Fruit fly (Drosophila melanogaster): Measurements from ENCODE around the gene CG7460.

CG7460 gene

DNA sequence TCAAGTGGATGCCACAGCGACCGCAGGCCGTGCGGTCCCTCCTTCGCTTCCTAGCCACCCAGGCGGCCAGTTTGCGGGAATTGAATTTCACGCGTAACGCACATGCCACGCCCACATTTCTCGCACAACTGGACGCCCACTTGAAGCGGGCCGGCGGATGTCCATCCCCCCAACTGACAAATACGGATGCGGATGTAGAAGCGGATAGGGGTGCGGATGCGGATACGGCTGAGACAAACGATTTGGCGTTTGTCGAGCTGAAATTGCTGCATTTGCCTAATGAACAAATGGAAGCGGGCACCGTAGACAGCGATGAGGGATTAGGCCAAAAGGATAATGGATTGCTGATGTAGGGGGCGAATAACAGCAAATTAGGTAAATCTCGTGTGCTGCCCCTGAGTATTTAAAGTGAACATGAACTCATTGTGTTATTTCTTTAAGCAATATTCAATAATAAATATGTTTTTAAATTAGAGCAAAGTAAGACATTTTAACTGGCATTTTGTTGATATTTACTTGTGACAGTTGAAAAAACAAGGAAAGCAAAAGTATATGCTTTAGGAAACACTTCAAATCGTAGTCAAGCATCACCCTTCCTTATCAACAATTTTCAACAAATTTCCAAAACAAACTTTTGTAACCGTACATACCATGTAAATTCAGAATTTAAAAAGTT, 18.9 kb downstream of the CG7460 start, which contains the start of gene CG32181:
TSS of gene CG32181 (plus strand) at position 626 of the 676 bp plus-strand sequence.
- TF ChIP-seq CG2678 (tag; optimal IDR thresholded peaks at IDR 0.05) (no peak), CG13775 (GFP tag; optimal IDR thresholded peaks at IDR 0.05) (peak; percentile 91), eve (GFP tag; optimal IDR thresholded peaks at IDR 0.05) (no peak), CG3065 (GFP tag; optimal IDR thresholded peaks at IDR 0.05) (peak; percentile 53), CG10654 (GFP tag; optimal IDR thresholded peaks at IDR 0.05) (no peak), sug (tag; optimal IDR thresholded peaks at IDR 0.05) (no peak), Dad (GFP tag; optimal IDR thresholded peaks at IDR 0.05) (no peak), crc (GFP tag; optimal IDR thresholded peaks at IDR 0.05) (no peak), da (GFP tag; optimal IDR thresholded peaks at IDR 0.05) (no peak), nerfin-2 (GFP tag; IDR thresholded peaks at IDR 0.05; ENCODE audit: partially characterized antibody) (no peak), sens (GFP tag) (peak; percentile 19), tx (GFP tag; optimal IDR thresholded peaks at IDR 0.05) (no peak), HLH4C (GFP tag; IDR thresholded peaks at IDR 0.05; ENCODE audit: partially characterized antibody) (no peak), ftz-f1 (GFP tag; optimal IDR thresholded peaks at IDR 0.05) (no peak), zen2 (GFP tag; IDR thresholded peaks at IDR 0.05; ENCODE audit: partially characterized antibody) (no peak), Ets65A (GFP tag) (peak; percentile 73), CG13123 (GFP tag; optimal IDR thresholded peaks at IDR 0.05) (no peak)

DNA sequence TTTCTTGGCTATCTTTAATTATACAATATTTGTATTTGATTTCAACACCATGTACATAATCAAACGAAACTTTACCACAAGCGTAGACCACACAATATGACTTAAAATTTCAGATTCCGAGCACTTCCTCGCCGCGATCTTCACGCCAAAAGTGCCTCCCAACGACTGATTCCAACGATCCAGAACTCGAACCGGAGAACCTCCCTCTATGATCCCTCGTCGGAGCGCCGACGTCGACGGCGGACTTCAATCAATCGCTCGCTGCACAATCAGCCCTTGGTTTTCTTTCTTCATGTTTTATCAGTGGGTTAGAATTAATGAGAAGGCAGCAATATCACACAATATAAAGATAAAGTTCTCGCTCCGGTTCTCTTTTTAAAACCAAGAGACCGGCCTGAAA, 23.6 kb downstream of the CG7460 start, which contains the start of the genes Adgf-A and Adgf-A2:
TSS of gene Adgf-A (minus strand) at position 172 of the 400 bp plus-strand sequence.
TSS of gene Adgf-A2 (minus strand) at position 172 of the 400 bp plus-strand sequence.
- TF ChIP-seq CG15514 (GFP tag; optimal IDR thresholded peaks at IDR 0.05) (peak; percentile 16), inv (GFP tag; IDR thresholded peaks at IDR 0.05; ENCODE audit: partially characterized antibody) (no peak), CG3163 (GFP tag; optimal IDR thresholded peaks at IDR 0.05) (peak; percentile 16), ttk (GFP tag; IDR thresholded peaks at IDR 0.05) (0 out of 2 replicates have a peak, but pooled peaks have one; percentile 8), lab (GFP tag; optimal IDR thresholded peaks at IDR 0.05) (peak; percentile 20), chm (GFP tag; IDR thresholded peaks at IDR 0.05) (peak; percentile 39; the same call in 1 of the 2 replicates), CG2199 (GFP tag; IDR thresholded peaks at IDR 0.05) (peak; percentile 92), pros (GFP tag; optimal IDR thresholded peaks at IDR 0.05) (peak; percentile 76), grn (GFP tag; optimal IDR thresholded peaks at IDR 0.05) (peak; percentile 11), Jarid2 (GFP tag; optimal IDR thresholded peaks at IDR 0.05) (peak; percentile 73), Abd-B (GFP tag; optimal IDR thresholded peaks at IDR 0.05) (no peak), Trl (optimal IDR thresholded peaks at IDR 0.05) (peak in 1 of 2 experiments; percentile 7), Trl (GFP tag; optimal IDR thresholded peaks at IDR 0.05) (no peak), vvl (GFP tag; IDR thresholded peaks at IDR 0.05) (no peak)

DNA sequence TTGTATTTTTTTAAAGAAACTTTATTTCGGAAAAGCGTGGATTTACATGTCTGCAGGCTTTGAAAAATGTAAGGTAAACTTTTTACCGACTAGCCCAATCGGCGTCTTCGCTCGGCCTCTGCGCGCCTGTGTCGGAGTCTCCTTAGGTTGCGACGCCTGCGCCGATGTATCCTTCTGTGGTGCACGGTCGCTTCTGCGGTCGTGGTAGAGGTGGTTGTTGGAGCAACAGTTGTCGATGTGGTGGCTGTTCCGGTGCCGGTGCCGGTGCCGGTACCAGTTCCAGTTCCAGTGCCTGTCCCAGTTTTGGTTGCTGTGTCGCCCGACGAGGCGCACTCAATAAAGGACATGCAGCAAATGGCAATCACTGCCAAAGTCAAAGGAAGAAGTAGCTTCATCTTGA, 50.7 kb downstream of the CG7460 start:
- TF ChIP-seq CG15514 (GFP tag; optimal IDR thresholded peaks at IDR 0.05) = peak; percentile 97
- TF ChIP-seq CG10366 (GFP tag; IDR thresholded peaks at IDR 0.05) = no peak
- no peak for TF ChIP-seq Pdp1 (GFP tag; optimal IDR thresholded peaks at IDR 0.05)
- TF ChIP-seq ewg (GFP tag; optimal IDR thresholded peaks at IDR 0.05) = peak; percentile 71
- no peak for TF ChIP-seq vvl (GFP tag; IDR thresholded peaks at IDR 0.05)
- TF ChIP-seq CG2199 (GFP tag; IDR thresholded peaks at IDR 0.05) = peak; percentile 81; the same call in 2 of the 3 replicates
- no peak for TF ChIP-seq p53 (GFP tag; optimal IDR thresholded peaks at IDR 0.05)
- TF ChIP-seq sens-2 (GFP tag; IDR thresholded peaks at IDR 0.05) = no peak
- TF ChIP-seq Adf1 (GFP tag; IDR thresholded peaks at IDR 0.05) = no peak
- TF ChIP-seq pb (GFP tag; optimal IDR thresholded peaks at IDR 0.05) = no peak
- TF ChIP-seq CG3281 (GFP tag; optimal IDR thresholded peaks at IDR 0.05) = no peak
- no peak for TF ChIP-seq CG6689 (GFP tag; IDR thresholded peaks at IDR 0.05)
- TF ChIP-seq CG4360 (GFP tag; IDR thresholded peaks at IDR 0.05) = 0 out of 2 replicates have a peak, but pooled peaks have one; percentile 9
- no peak for TF ChIP-seq Ssrp (tag; optimal IDR thresholded peaks at IDR 0.05)
- TF ChIP-seq kah (GFP tag; optimal IDR thresholded peaks at IDR 0.05) = peak; percentile 33
- peak; percentile 83 for TF ChIP-seq scrt (GFP tag; optimal IDR thresholded peaks at IDR 0.05)
- no peak for TF ChIP-seq CG6765 (GFP tag; optimal IDR thresholded peaks at IDR 0.05)
- TF ChIP-seq CG13424 (tag; optimal IDR thresholded peaks at IDR 0.05) = no peak
- 0 out of 3 replicates have a peak, but pooled peaks have one; percentile 20 for TF ChIP-seq zen2 (GFP tag; IDR thresholded peaks at IDR 0.05; ENCODE audit: partially characterized antibody)
- no peak for TF ChIP-seq CG12071 (GFP tag; optimal IDR thresholded peaks at IDR 0.05)
- no peak for TF ChIP-seq HmgZ (tag; optimal IDR thresholded peaks at IDR 0.05)

Data from whole organism, embryonic.